Worm (Caenorhabditis elegans) whole organism, young adult: ENCODE data around the gene ugt-42.

Source experiments
- C17E4.6 ChIP-seq: fragments of 200-800 bp; sonication (Bioruptor generic); IDR thresholded peaks from 2 replicates; pipeline ENCODE4 v1.3.6; 2022; ENCODE audit warnings: missing genetic modification reagents, missing genetic modification characterization, missing compliant biosample characterization
- F23B12.7 ChIP-seq: sonication (generic microtip); optimal IDR thresholded peaks from 2 replicates; lab custom pipeline; 2017; ENCODE audit warnings: missing genetic modification characterization, mild to moderate bottlenecking, missing compliant biosample characterization, antibody characterized with exemption, moderate library complexity; ENCODE audit not compliant: insufficient read depth
- F33H1.4 ChIP-seq: fragments of 200-800 bp; sonication (Bioruptor generic); IDR thresholded peaks from 2 replicates; pipeline ENCODE4 v1.3.6; 2022; ENCODE audit warnings: missing genetic modification reagents, missing genetic modification characterization, missing compliant biosample characterization
- F37B4.10 ChIP-seq: fragments of 200-800 bp; sonication (Bioruptor generic); IDR thresholded peaks from 2 replicates; pipeline ENCODE4 v1.3.6; 2022; ENCODE audit warnings: missing genetic modification characterization, missing compliant biosample characterization
- F49E8.2 ChIP-seq: sonication (generic microtip); optimal IDR thresholded peaks from 3 replicates; lab custom pipeline; 2017; ENCODE audit warnings: missing genetic modification characterization, mild to moderate bottlenecking, missing compliant biosample characterization, antibody characterized with exemption, moderate library complexity; ENCODE audit not compliant: insufficient read depth
- F57A8.1 ChIP-seq: fragments of 200-800 bp; sonication (Bioruptor generic); optimal IDR thresholded peaks from 2 replicates; lab custom pipeline; 2018; ENCODE audit warnings: mild to moderate bottlenecking, missing genetic modification characterization, moderate library complexity, missing compliant biosample characterization
- K12H6.12 ChIP-seq: fragments of 200-800 bp; sonication (Bioruptor generic); optimal IDR thresholded peaks from 2 replicates; lab custom pipeline; 2018; ENCODE audit warnings: mild to moderate bottlenecking, missing genetic modification characterization, missing compliant biosample characterization
- T26A5.8 ChIP-seq: sonication (generic microtip); optimal IDR thresholded peaks from 2 replicates; lab custom pipeline; 2016; ENCODE audit warnings: missing genetic modification characterization, missing compliant biosample characterization
- Y53G8AR.9 ChIP-seq: fragments of 200-800 bp; sonication (Bioruptor generic); conservative IDR thresholded peaks from 2 replicates; pipeline ENCODE4 v1.3.6; 2022; ENCODE audit warnings: missing genetic modification reagents, missing genetic modification characterization, missing compliant biosample characterization
- Y56A3A.18 ChIP-seq: fragments of 200-800 bp; sonication (Bioruptor generic); IDR thresholded peaks from 2 replicates; pipeline ENCODE4 v1.3.6; 2022; ENCODE audit warnings: missing genetic modification reagents, missing genetic modification characterization, missing compliant biosample characterization
- Y95B8A.8 ChIP-seq: fragments of 200-800 bp; sonication (Bioruptor generic); IDR thresholded peaks from 2 replicates; pipeline ENCODE4 v1.3.6; 2022; ENCODE audit warnings: missing genetic modification reagents, missing genetic modification characterization, missing compliant biosample characterization
- ZK185.1 ChIP-seq: sonication (generic microtip); optimal IDR thresholded peaks from 2 replicates; lab custom pipeline; 2016; ENCODE audit warnings: mild to moderate bottlenecking, missing genetic modification characterization, missing compliant biosample characterization; ENCODE audit not compliant: poor library complexity, severe bottlenecking
- akir-1 ChIP-seq: fragments of 200-800 bp; sonication (Bioruptor generic); optimal IDR thresholded peaks from 2 replicates; lab custom pipeline; 2018; ENCODE audit warnings: mild to moderate bottlenecking, missing genetic modification characterization, moderate library complexity, missing compliant biosample characterization
- ama-1 ChIP-seq, 3 experiments: fragments of 150-350 bp in 1 of 3; sonication (generic microtip) in 2 of 3; optimal IDR thresholded peaks; 2 replicates each; lab custom pipeline; 2014 to 2018; ENCODE audit warnings: missing biosample characterization in 2 of 3, missing genetic modification characterization in 2 of 3, missing genetic modification reagents in 2 of 3
- attf-5 ChIP-seq: fragments of 200-800 bp; sonication (Bioruptor generic); optimal IDR thresholded peaks from 2 replicates; lab custom pipeline; 2018; ENCODE audit warnings: mild to moderate bottlenecking, missing genetic modification characterization, missing compliant biosample characterization
- attf-6 ChIP-seq: fragments of 200-800 bp; sonication (Bioruptor generic); IDR thresholded peaks from 2 replicates; pipeline ENCODE4 v1.3.6; 2022; ENCODE audit warnings: missing genetic modification reagents, missing genetic modification characterization, missing compliant biosample characterization
- bed-1 ChIP-seq: fragments of 200-800 bp; sonication (Bioruptor generic); IDR thresholded peaks from 2 replicates; pipeline ENCODE4 v1.3.6; 2022; ENCODE audit warnings: missing genetic modification reagents, missing genetic modification characterization, missing compliant biosample characterization
- bed-2 ChIP-seq: fragments of 200-800 bp; sonication (Bioruptor generic); IDR thresholded peaks from 2 replicates; pipeline ENCODE4 v1.3.6; 2022; ENCODE audit warnings: missing genetic modification reagents, missing genetic modification characterization, missing compliant biosample characterization
- ccch-3 ChIP-seq: fragments of 200-800 bp; sonication (Bioruptor generic); optimal IDR thresholded peaks from 2 replicates; lab custom pipeline; 2018; ENCODE audit warnings: mild to moderate bottlenecking, missing genetic modification characterization, missing compliant biosample characterization
- cebp-1 ChIP-seq, 2 experiments: fragments of 200-800 bp in 1 of 2; sonication (Bioruptor generic) in 1 of 2; sonication (generic microtip) in 1 of 2; IDR thresholded peaks in 1 of 2; optimal IDR thresholded peaks in 1 of 2; 2 replicates each; pipeline versions ENCODE4 v1.3.6 to Lab custom; 2017 to 2022; ENCODE audit warnings: missing compliant biosample characterization in 2 of 2, missing genetic modification characterization in 2 of 2, mild to moderate bottlenecking in 1 of 2, missing genetic modification reagents in 1 of 2, moderate library complexity in 1 of 2
- ceh-27 ChIP-seq: fragments of 200-800 bp; sonication (Bioruptor generic); optimal IDR thresholded peaks from 2 replicates; lab custom pipeline; 2018; ENCODE audit warnings: mild to moderate bottlenecking, missing genetic modification characterization, moderate library complexity, missing compliant biosample characterization
- chd-7 ChIP-seq: sonication (generic microtip); optimal IDR thresholded peaks from 2 replicates; lab custom pipeline; 2016; ENCODE audit warnings: mild to moderate bottlenecking, missing genetic modification characterization, moderate library complexity, missing compliant biosample characterization
- die-1 ChIP-seq: sonication (generic microtip); optimal IDR thresholded peaks from 2 replicates; lab custom pipeline; 2016; ENCODE audit warnings: missing genotype, mild to moderate bottlenecking, missing genetic modification characterization, missing compliant biosample characterization
- dox-1 ChIP-seq: fragments of 200-800 bp; sonication (Bioruptor generic); IDR thresholded peaks from 2 replicates; pipeline ENCODE4 v1.3.6; 2022; ENCODE audit warnings: missing genetic modification reagents, missing genetic modification characterization, missing compliant biosample characterization
- dpff-1 ChIP-seq: sonication (generic microtip); optimal IDR thresholded peaks from 2 replicates; lab custom pipeline; 2017; ENCODE audit warnings: mild to moderate bottlenecking, missing genetic modification characterization, missing compliant biosample characterization
- efl-1 ChIP-seq: fragments of 150-350 bp; optimal IDR thresholded peaks from 2 replicates; lab custom pipeline; 2014; ENCODE audit warnings: missing biosample characterization, missing genetic modification reagents, missing genetic modification characterization
- ekl-4 ChIP-seq: fragments of 200-800 bp; sonication (Bioruptor generic); IDR thresholded peaks from 2 replicates; pipeline ENCODE4 v1.3.6; 2022; ENCODE audit warnings: missing genetic modification reagents, missing genetic modification characterization, missing compliant biosample characterization
- hrde-1 ChIP-seq: sonication (generic microtip); optimal IDR thresholded peaks from 2 replicates; lab custom pipeline; 2016; ENCODE audit warnings: missing genetic modification characterization, mild to moderate bottlenecking, missing compliant biosample characterization, moderate library complexity, missing genotype, missing genetic modification reagents, borderline replicate concordance
- lag-1 ChIP-seq: fragments of 200-800 bp; sonication (Bioruptor generic); IDR thresholded peaks from 2 replicates; pipeline ENCODE4 v1.3.6; 2022; ENCODE audit warnings: missing genetic modification reagents, missing genetic modification characterization, missing compliant biosample characterization
- lin-35 ChIP-seq, 3 experiments: fragments of 150-350 bp in 2 of 3; sonication (generic microtip) in 1 of 3; optimal IDR thresholded peaks; 2 replicates each; lab custom pipeline; 2014 to 2018; ENCODE audit warnings: missing biosample characterization in 3 of 3, missing genetic modification characterization in 3 of 3, missing genetic modification reagents in 3 of 3
- madf-10 ChIP-seq: sonication (generic microtip); optimal IDR thresholded peaks from 2 replicates; lab custom pipeline; 2016; ENCODE audit warnings: mild to moderate bottlenecking, missing genetic modification characterization, missing compliant biosample characterization
- mel-28 ChIP-seq: sonication (generic microtip); optimal IDR thresholded peaks from 2 replicates; lab custom pipeline; 2016; ENCODE audit warnings: borderline replicate concordance, mild to moderate bottlenecking, missing genetic modification characterization, missing compliant biosample characterization
- nfya-1 ChIP-seq: sonication (generic microtip); optimal IDR thresholded peaks from 2 replicates; lab custom pipeline; 2017; ENCODE audit warnings: antibody characterized with exemption, missing compliant biosample characterization, missing genetic modification characterization, borderline replicate concordance; ENCODE audit not compliant: insufficient read depth
- nfyb-1 ChIP-seq: fragments of 200-800 bp; sonication (Bioruptor generic); IDR thresholded peaks from 2 replicates; pipeline ENCODE4 v1.3.6; 2022; ENCODE audit warnings: missing genetic modification reagents, missing genetic modification characterization, missing compliant biosample characterization
- nhr-80 ChIP-seq: sonication (generic microtip); optimal IDR thresholded peaks from 2 replicates; lab custom pipeline; 2016; ENCODE audit warnings: missing genetic modification characterization, missing compliant biosample characterization
- pbrm-1 ChIP-seq: fragments of 200-800 bp; sonication (Bioruptor generic); IDR thresholded peaks from 2 replicates; pipeline ENCODE4 v1.3.6; 2022; ENCODE audit warnings: missing genetic modification reagents, missing genetic modification characterization, missing compliant biosample characterization
- rec-8 ChIP-seq, 2 experiments: sonication (generic microtip); optimal IDR thresholded peaks; 2 replicates each; lab custom pipeline; 2016; ENCODE audit warnings: mild to moderate bottlenecking in 2 of 2, missing genetic modification characterization in 2 of 2, missing genetic modification reagents in 2 of 2, missing genotype in 2 of 2, missing biosample characterization in 1 of 2, missing compliant biosample characterization in 1 of 2, moderate library complexity in 1 of 2
- snpc-1.1 ChIP-seq: sonication (generic microtip); optimal IDR thresholded peaks from 2 replicates; lab custom pipeline; 2017; ENCODE audit warnings: missing genetic modification characterization, mild to moderate bottlenecking, missing compliant biosample characterization, antibody characterized with exemption, moderate library complexity, missing genotype, missing genetic modification reagents; ENCODE audit not compliant: insufficient read depth
- snpc-4 ChIP-seq, 5 experiments: fragments of 150-350 bp in 1 of 5; sonication (generic microtip) in 4 of 5; optimal IDR thresholded peaks; 2 replicates each; lab custom pipeline; 2014 to 2018; ENCODE audit warnings: missing genetic modification characterization in 5 of 5, missing biosample characterization in 3 of 5, antibody characterized with exemption in 2 of 5, mild to moderate bottlenecking in 2 of 5, missing compliant biosample characterization in 2 of 5, missing genotype in 2 of 5, moderate library complexity in 2 of 5, missing genetic modification reagents in 1 of 5
- sptf-2 ChIP-seq: fragments of 200-800 bp; sonication (Bioruptor generic); optimal IDR thresholded peaks from 2 replicates; lab custom pipeline; 2018; ENCODE audit warnings: mild to moderate bottlenecking, missing genetic modification characterization, missing compliant biosample characterization
- tbx-9 ChIP-seq: sonication (generic microtip); optimal IDR thresholded peaks from 2 replicates; lab custom pipeline; 2016; ENCODE audit warnings: borderline replicate concordance, missing genetic modification characterization, inconsistent platforms, missing compliant biosample characterization
- tlf-1 ChIP-seq: fragments of 200-800 bp; sonication (Bioruptor generic); optimal IDR thresholded peaks from 2 replicates; lab custom pipeline; 2018; ENCODE audit warnings: mild to moderate bottlenecking, missing genetic modification characterization, missing compliant biosample characterization
- unc-130 ChIP-seq: sonication (generic microtip); optimal IDR thresholded peaks from 2 replicates; lab custom pipeline; 2016; ENCODE audit warnings: missing genetic modification reagents, missing genetic modification characterization, missing compliant biosample characterization
- ztf-22 ChIP-seq: fragments of 200-800 bp; sonication (Bioruptor generic); optimal IDR thresholded peaks from 2 replicates; lab custom pipeline; 2018; ENCODE audit warnings: mild to moderate bottlenecking, missing genetic modification characterization, moderate library complexity, missing compliant biosample characterization
- ztf-25 ChIP-seq: fragments of 200-800 bp; sonication (Bioruptor generic); IDR thresholded peaks from 2 replicates; pipeline ENCODE4 v1.3.6; 2022; ENCODE audit warnings: missing genetic modification reagents, missing genetic modification characterization, missing compliant biosample characterization
- ztf-3 ChIP-seq: fragments of 200-800 bp; sonication (Bioruptor generic); optimal IDR thresholded peaks from 2 replicates; lab custom pipeline; 2018; ENCODE audit warnings: mild to moderate bottlenecking, missing genetic modification characterization, missing compliant biosample characterization

Gene ugt-42

DNA sequence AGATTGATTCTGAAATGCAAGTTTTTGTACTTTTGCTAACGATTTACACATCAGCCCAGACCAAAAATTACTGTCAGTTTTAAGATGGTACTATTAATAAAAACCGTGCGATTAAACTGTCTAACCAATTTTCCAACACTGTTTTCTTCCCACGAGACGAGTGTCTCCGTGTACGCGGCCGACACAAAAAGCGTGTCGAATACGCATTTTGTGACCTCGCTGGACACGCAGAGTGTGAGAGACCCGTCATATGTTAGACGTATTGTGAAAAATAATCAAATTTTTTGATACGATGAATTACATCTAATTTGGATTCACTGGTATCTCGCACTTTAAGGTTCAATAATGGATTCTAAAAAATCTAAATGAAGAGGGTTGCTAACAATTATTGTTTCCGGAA, 11.4 kb upstream of the ugt-42 start:
- TF ChIP-seq die-1 (tag; lab: Kevin White, UChicago) = no peak
- no peak for TF ChIP-seq ekl-4
- TF ChIP-seq attf-6 (GFP tag; lab: Robert Waterston, UW) = no peak
- TF ChIP-seq Y56A3A.18 (GFP tag; lab: Robert Waterston, UW) = no peak
- no peak for TF ChIP-seq C17E4.6 (GFP tag; lab: Robert Waterston, UW)
- no peak for TF ChIP-seq Y53G8AR.9 (GFP tag; lab: Robert Waterston, UW)
- no peak for TF ChIP-seq ztf-22 (GFP tag; lab: Kevin White, UChicago)
- TF ChIP-seq K12H6.12 (tag; lab: Kevin White, UChicago) = no peak
- no peak for TF ChIP-seq F57A8.1 (GFP tag; lab: Kevin White, UChicago)
- peak; percentile 63 for TF ChIP-seq dox-1 (GFP tag; lab: Robert Waterston, UW)
- no peak for TF ChIP-seq hrde-1 (tag; lab: Kevin White, UChicago)
- TF ChIP-seq T26A5.8 = no peak
- no peak for TF ChIP-seq akir-1
- no peak for TF ChIP-seq snpc-4 (GFP tag; optimal IDR thresholded peaks at IDR 0.05; lab: Kevin White, UChicago)
- peak; percentile 66 to 91 (median 82) for TF ChIP-seq snpc-4 (tag; optimal IDR thresholded peaks at IDR 0.05; lab: Kevin White, UChicago)
- TF ChIP-seq rec-8 (tag; optimal IDR thresholded peaks at IDR 0.05; lab: Kevin White, UChicago) = no peak
- no peak for TF ChIP-seq F33H1.4 (GFP tag; lab: Robert Waterston, UW)
- no peak for TF ChIP-seq chd-7 (tag; lab: Kevin White, UChicago)
- no peak for TF ChIP-seq ztf-3 (GFP tag; lab: Kevin White, UChicago)
- no peak for TF ChIP-seq lag-1 (GFP tag; lab: Robert Waterston, UW)
- TF ChIP-seq unc-130 (GFP tag; lab: Kevin White, UChicago) = no peak
- no peak for TF ChIP-seq efl-1 (GFP tag; lab: Kevin White, UChicago)
- no peak for TF ChIP-seq tbx-9 (tag; lab: Kevin White, UChicago)
- TF ChIP-seq sptf-2 = no peak
- TF ChIP-seq nhr-80 = peak; percentile 88
- no peak for TF ChIP-seq mel-28
- TF ChIP-seq ztf-25 (GFP tag; lab: Robert Waterston, UW) = no peak
- no peak for TF ChIP-seq ZK185.1 (tag; lab: Kevin White, UChicago)
- no peak for TF ChIP-seq bed-1 (GFP tag; lab: Robert Waterston, UW)
- no peak for TF ChIP-seq nfya-1 (tag; lab: Kevin White, UChicago)
- TF ChIP-seq lin-35 (GFP tag; optimal IDR thresholded peaks at IDR 0.05; lab: Kevin White, UChicago) = no peak
- peak; percentile 13 for TF ChIP-seq ceh-27 (GFP tag; lab: Kevin White, UChicago)
- no peak for TF ChIP-seq F49E8.2
- TF ChIP-seq F37B4.10 (GFP tag; lab: Robert Waterston, UW) = no peak
- TF ChIP-seq dpff-1 (tag; lab: Kevin White, UChicago) = no peak
- TF ChIP-seq pbrm-1 (GFP tag; lab: Robert Waterston, UW) = no peak
- no peak for TF ChIP-seq F23B12.7
- no peak for TF ChIP-seq madf-10 (tag; lab: Kevin White, UChicago)
- TF ChIP-seq ccch-3 = no peak
- no peak for TF ChIP-seq nfyb-1 (GFP tag; lab: Robert Waterston, UW)
- no peak for TF ChIP-seq bed-2 (GFP tag; lab: Robert Waterston, UW)
- TF ChIP-seq ama-1 (optimal IDR thresholded peaks at IDR 0.05; lab: Kevin White, UChicago) = no peak
- TF ChIP-seq ama-1 (GFP tag; optimal IDR thresholded peaks at IDR 0.05; lab: Kevin White, UChicago) = no peak
- no peak for TF ChIP-seq Y95B8A.8
- peak; percentile 18 for TF ChIP-seq snpc-1.1 (tag; lab: Kevin White, UChicago)
- TF ChIP-seq attf-5 (GFP tag; lab: Kevin White, UChicago) = peak; percentile 71
- TF ChIP-seq tlf-1 (GFP tag; lab: Kevin White, UChicago) = no peak
- peak; percentile 36; the same call in 1 of the 2 replicates for TF ChIP-seq cebp-1 (GFP tag; IDR thresholded peaks at IDR 0.05; lab: Robert Waterston, UW)
- TF ChIP-seq cebp-1 (tag; optimal IDR thresholded peaks at IDR 0.05; lab: Kevin White, UChicago) = peak; percentile 45
